Worm (Caenorhabditis elegans): ENCODE results near the gene daao-1.

- TF ChIP-seq unc-55 (GFP tag; optimal IDR thresholded peaks at IDR 0.05) (no peak), hlh-13 (GFP tag; optimal IDR thresholded peaks at IDR 0.05) (no peak), unc-3 (GFP tag; conservative IDR thresholded peaks at IDR 0.05) (no peak), unc-3 (tag; optimal IDR thresholded peaks at IDR 0.05) (no peak), unc-86 (tag; optimal IDR thresholded peaks at IDR 0.05) (no peak), nfya-1 (tag; optimal IDR thresholded peaks at IDR 0.05) (no peak), pha-4 (tag; optimal IDR thresholded peaks at IDR 0.05) (no peak), fkh-10 (GFP tag; optimal IDR thresholded peaks at IDR 0.05) (no peak), sox-2 (GFP tag; IDR thresholded peaks at IDR 0.05) (no peak), pag-3 (tag; optimal IDR thresholded peaks at IDR 0.05; ENCODE audit: borderline replicate concordance) (no peak), ceh-6 (GFP tag; optimal IDR thresholded peaks at IDR 0.05) (no peak), ceh-34 (tag; optimal IDR thresholded peaks at IDR 0.05) (no peak)
Observed at ce11 chrIV:2658733-2659132, 44.7 kb downstream of the daao-1 start.

Measured in whole organism, late embryonic.